Fruit fly (Drosophila melanogaster) whole organism, embryonic: ENCODE data around the gene Cpsf73.
A peak's percentile ranks its signal among the peaks of the same experiment; 100 is the strongest.

ENCODE experiments used
- CG10267 ChIP-seq: fragments of 200-800 bp; sonication (Bioruptor generic); optimal IDR thresholded peaks from 2 replicates; lab custom pipeline; 2018; ENCODE audit warnings: missing biosample characterization, mild to moderate bottlenecking, missing genetic modification characterization, moderate library complexity
- CG10565 ChIP-seq: fragments of 200-800 bp; sonication (Bioruptor generic); optimal IDR thresholded peaks from 3 replicates; lab custom pipeline; 2016; ENCODE audit warnings: missing biosample characterization, mild to moderate bottlenecking, missing genetic modification characterization
- CG10979 ChIP-seq: fragments of 200-800 bp; sonication (Bioruptor generic); optimal IDR thresholded peaks from 2 replicates; lab custom pipeline; 2018; ENCODE audit warnings: missing biosample characterization, mild to moderate bottlenecking, missing genetic modification characterization, moderate library complexity
- CG12219 ChIP-seq: fragments of 200-800 bp; sonication (Bioruptor generic); optimal IDR thresholded peaks from 3 replicates; lab custom pipeline; 2018; ENCODE audit warnings: missing biosample characterization, mild to moderate bottlenecking, missing genetic modification characterization
- CG13123 ChIP-seq: fragments of 200-800 bp; sonication (Bioruptor generic); optimal IDR thresholded peaks from 2 replicates; lab custom pipeline; 2016; ENCODE audit warnings: missing biosample characterization, missing genetic modification characterization
- CG14050 ChIP-seq: fragments of 200-800 bp; sonication (Bioruptor generic); IDR thresholded peaks from 3 replicates; pipeline ENCODE4 v1.3.6; 2022; ENCODE audit warnings: missing biosample characterization, missing genetic modification characterization
- CG17912 ChIP-seq: fragments of 200-800 bp; sonication (Bioruptor generic); optimal IDR thresholded peaks from 2 replicates; lab custom pipeline; 2018; ENCODE audit warnings: missing biosample characterization, mild to moderate bottlenecking, missing genetic modification characterization
- CG2875 ChIP-seq: fragments of 200-800 bp; sonication (Bioruptor generic); optimal IDR thresholded peaks from 2 replicates; lab custom pipeline; 2017; ENCODE audit warnings: missing biosample characterization, mild to moderate bottlenecking, missing genetic modification characterization, missing genetic modification reagents
- CG30020 ChIP-seq: fragments of 200-800 bp; optimal IDR thresholded peaks from 2 replicates; lab custom pipeline; 2019; ENCODE audit warnings: missing biosample characterization, mild to moderate bottlenecking, missing genetic modification characterization, moderate library complexity
- CG31224 ChIP-seq: fragments of 200-800 bp; sonication (Bioruptor generic); IDR thresholded peaks from 2 replicates; pipeline ENCODE4 v1.3.6; 2022; ENCODE audit warnings: missing biosample characterization, missing genetic modification characterization
- CG43689 ChIP-seq: fragments of 200-800 bp; sonication (Bioruptor generic); IDR thresholded peaks from 2 replicates; pipeline ENCODE4 v1.3.6; 2022; ENCODE audit warnings: missing biosample characterization, missing genetic modification characterization
- CG4820 ChIP-seq: fragments of 200-800 bp; sonication (Bioruptor generic); optimal IDR thresholded peaks from 3 replicates; lab custom pipeline; 2016; ENCODE audit warnings: missing biosample characterization, missing genetic modification characterization
- CG6813 ChIP-seq: fragments of 200-800 bp; sonication (Bioruptor generic); optimal IDR thresholded peaks from 2 replicates; lab custom pipeline; 2017; ENCODE audit warnings: missing biosample characterization, missing genetic modification characterization, mild to moderate bottlenecking, moderate library complexity, missing genetic modification reagents
- CG7786 ChIP-seq: fragments of 200-800 bp; sonication (Bioruptor generic); optimal IDR thresholded peaks from 2 replicates; lab custom pipeline; 2016; ENCODE audit warnings: missing biosample characterization, missing genetic modification characterization
- CG8478 ChIP-seq: fragments of >200 bp; optimal IDR thresholded peaks from 2 replicates; lab custom pipeline; 2018
- CG9215 ChIP-seq: fragments of 200-800 bp; sonication (Bioruptor generic); IDR thresholded peaks from 2 replicates; pipeline ENCODE4 v1.3.6; 2022; ENCODE audit warnings: missing biosample characterization, missing genetic modification characterization
- CG9727 ChIP-seq: fragments of 200-800 bp; sonication (Bioruptor generic); optimal IDR thresholded peaks from 3 replicates; lab custom pipeline; 2017; ENCODE audit warnings: missing biosample characterization, mild to moderate bottlenecking, missing genetic modification characterization
- Doc3 ChIP-seq: fragments of 200-800 bp; sonication (Bioruptor generic); IDR thresholded peaks from 3 replicates; pipeline ENCODE4 v1.3.6; 2022; ENCODE audit warnings: missing biosample characterization, missing genetic modification characterization; ENCODE audit not compliant: partially characterized antibody
- Dp ChIP-seq: fragments of 200-800 bp; sonication (Bioruptor generic); optimal IDR thresholded peaks from 2 replicates; lab custom pipeline; 2018; ENCODE audit warnings: missing biosample characterization, mild to moderate bottlenecking, missing genetic modification characterization, moderate library complexity
- E2f2 ChIP-seq: fragments of 200-800 bp; sonication (Bioruptor generic); IDR thresholded peaks from 2 replicates; pipeline ENCODE4 v1.3.6; 2022; ENCODE audit warnings: missing biosample characterization, missing genetic modification characterization
- Gug ChIP-seq: fragments of 200-800 bp; sonication (Bioruptor generic); IDR thresholded peaks from 4 replicates; pipeline ENCODE4 v1.3.6; 2022; ENCODE audit warnings: missing biosample characterization, missing genetic modification characterization
- MTF-1 ChIP-seq: fragments of 200-800 bp; sonication (Bioruptor generic); optimal IDR thresholded peaks from 2 replicates; lab custom pipeline; 2018; ENCODE audit warnings: missing biosample characterization, mild to moderate bottlenecking, missing genetic modification characterization, borderline replicate concordance
- Med ChIP-seq: fragments of 200-800 bp; sonication (Bioruptor generic); peaks from one replicate; lab custom pipeline; 2016; ENCODE audit warnings: missing biosample characterization, missing genetic modification characterization, mild to moderate bottlenecking, inconsistent platforms, moderate library complexity
- Nf-YB ChIP-seq: fragments of 200-800 bp; sonication (Bioruptor generic); optimal IDR thresholded peaks from 3 replicates; lab custom pipeline; 2019; ENCODE audit warnings: missing biosample characterization, mild to moderate bottlenecking, missing genetic modification characterization, moderate library complexity
- NfI ChIP-seq: fragments of 200-800 bp; sonication (Bioruptor generic); optimal IDR thresholded peaks from 3 replicates; lab custom pipeline; 2018; ENCODE audit warnings: missing biosample characterization, mild to moderate bottlenecking, missing genetic modification characterization, moderate library complexity
- Rfx ChIP-seq: fragments of 200-800 bp; sonication (Bioruptor generic); IDR thresholded peaks from 2 replicates; pipeline ENCODE4 v1.3.6; 2022; ENCODE audit warnings: missing biosample characterization, missing genetic modification characterization
- Sry-β ChIP-seq: fragments of 200-800 bp; sonication (Bioruptor generic); optimal IDR thresholded peaks from 2 replicates; lab custom pipeline; 2018; ENCODE audit warnings: missing biosample characterization, mild to moderate bottlenecking, missing genetic modification characterization, moderate library complexity
- ash1 ChIP-seq: fragments of 200-800 bp; sonication (Bioruptor generic); optimal IDR thresholded peaks from 2 replicates; lab custom pipeline; 2018; ENCODE audit warnings: missing biosample characterization, mild to moderate bottlenecking, missing genetic modification characterization
- bbx ChIP-seq: fragments of 200-800 bp; sonication (Bioruptor generic); IDR thresholded peaks from 2 replicates; pipeline ENCODE4 v1.3.6; 2022; ENCODE audit warnings: missing biosample characterization, missing genetic modification characterization; ENCODE audit not compliant: partially characterized antibody
- bowl ChIP-seq: fragments of 200-800 bp; sonication (Bioruptor generic); IDR thresholded peaks from 2 replicates; pipeline ENCODE4 v1.3.6; 2022; ENCODE audit warnings: missing biosample characterization, missing genetic modification characterization
- chinmo ChIP-seq: fragments of 200-800 bp; sonication (Bioruptor generic); IDR thresholded peaks from 4 replicates; pipeline ENCODE4 v1.3.6; 2022; ENCODE audit warnings: missing biosample characterization, missing genetic modification characterization; ENCODE audit not compliant: partially characterized antibody
- dmrt99B ChIP-seq: fragments of 200-800 bp; sonication (Bioruptor generic); optimal IDR thresholded peaks from 2 replicates; lab custom pipeline; 2018; ENCODE audit warnings: missing biosample characterization, mild to moderate bottlenecking, missing genetic modification characterization, moderate library complexity
- eve ChIP-seq, 2 experiments: fragments of >200 bp; optimal IDR thresholded peaks; 2 replicates each; lab custom pipeline; 2017; ENCODE audit warnings: missing biosample characterization in 2 of 2, missing genetic modification characterization in 2 of 2
- ewg ChIP-seq: fragments of 200-800 bp; sonication (Bioruptor generic); optimal IDR thresholded peaks from 3 replicates; lab custom pipeline; 2017; ENCODE audit warnings: mild to moderate bottlenecking, missing biosample characterization, missing genetic modification reagents, missing genetic modification characterization
- eyg ChIP-seq: fragments of 200-800 bp; sonication (Bioruptor generic); optimal IDR thresholded peaks from 3 replicates; lab custom pipeline; 2016; ENCODE audit warnings: missing biosample characterization, missing genetic modification characterization
- h ChIP-seq: fragments of >200 bp; optimal IDR thresholded peaks from 2 replicates; lab custom pipeline; 2017
- pfk ChIP-seq: fragments of 200-800 bp; sonication (Bioruptor generic); optimal IDR thresholded peaks from 2 replicates; lab custom pipeline; 2018; ENCODE audit warnings: missing biosample characterization, mild to moderate bottlenecking, missing genetic modification characterization, moderate library complexity
- pnt ChIP-seq: fragments of 200-800 bp; sonication (Bioruptor generic); optimal IDR thresholded peaks from 3 replicates; lab custom pipeline; 2016; ENCODE audit warnings: missing biosample characterization, missing genetic modification characterization
- ranshi ChIP-seq: fragments of 200-800 bp; sonication (Bioruptor generic); IDR thresholded peaks from 2 replicates; pipeline ENCODE4 v1.3.6; 2022; ENCODE audit warnings: missing biosample characterization, missing genetic modification characterization
- shn ChIP-seq: fragments of 200-800 bp; sonication (Bioruptor generic); optimal IDR thresholded peaks from 3 replicates; lab custom pipeline; 2016; ENCODE audit warnings: missing biosample characterization, missing genetic modification characterization
- sima ChIP-seq: fragments of 200-800 bp; sonication (Bioruptor generic); optimal IDR thresholded peaks from 2 replicates; lab custom pipeline; 2016; ENCODE audit warnings: missing biosample characterization, missing genetic modification characterization
- vnd ChIP-seq: fragments of 200-800 bp; sonication (Bioruptor generic); IDR thresholded peaks from 3 replicates; pipeline ENCODE4 v1.3.6; 2022; ENCODE audit warnings: missing biosample characterization, missing genetic modification characterization; ENCODE audit not compliant: partially characterized antibody
- vvl ChIP-seq: fragments of 200-800 bp; sonication (Bioruptor generic); IDR thresholded peaks from 2 replicates; pipeline ENCODE4 v1.3.6; 2022; ENCODE audit warnings: missing biosample characterization, missing genetic modification characterization
- wek ChIP-seq: fragments of 200-800 bp; sonication (Bioruptor generic); optimal IDR thresholded peaks from 3 replicates; lab custom pipeline; 2018; ENCODE audit warnings: missing biosample characterization, mild to moderate bottlenecking, missing genetic modification characterization, moderate library complexity
- yki ChIP-seq: fragments of >200 bp; optimal IDR thresholded peaks from 3 replicates; lab custom pipeline; 2018
- zf30C ChIP-seq: fragments of 200-800 bp; sonication (Bioruptor generic); optimal IDR thresholded peaks from 3 replicates; lab custom pipeline; 2018; ENCODE audit warnings: missing biosample characterization, mild to moderate bottlenecking, missing genetic modification characterization

Cpsf73 gene

DNA sequence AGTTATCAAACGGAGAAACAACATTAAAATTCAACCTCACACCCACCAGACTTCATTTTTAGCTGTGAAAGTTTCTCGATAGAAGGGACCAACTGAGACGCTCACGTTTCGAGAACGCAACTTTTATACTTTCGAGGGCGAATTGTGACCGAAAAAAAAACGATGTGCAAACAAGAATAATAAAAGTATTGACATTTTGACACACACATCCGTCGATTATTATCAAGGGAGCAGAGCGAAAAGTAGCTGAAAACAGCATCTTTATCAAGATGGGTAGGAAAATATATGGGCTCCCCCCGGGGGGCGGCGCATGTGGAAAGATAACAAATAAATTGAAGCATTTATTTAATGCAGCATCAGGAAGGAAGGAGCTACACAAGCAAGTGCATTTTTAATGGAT is 30.3 kb upstream of the Cpsf73 start, which contains the start of gene CG14300 (continued):
- no peak for TF ChIP-seq Rfx (GFP tag; lab: Robert Waterston, UW)
- no peak for TF ChIP-seq CG7786 (GFP tag; lab: Kevin White, UChicago)
- TF ChIP-seq zf30C = no peak
- TF ChIP-seq CG10979 (tag; lab: Kevin White, UChicago) = no peak
- TF ChIP-seq CG9727 = no peak

DNA sequence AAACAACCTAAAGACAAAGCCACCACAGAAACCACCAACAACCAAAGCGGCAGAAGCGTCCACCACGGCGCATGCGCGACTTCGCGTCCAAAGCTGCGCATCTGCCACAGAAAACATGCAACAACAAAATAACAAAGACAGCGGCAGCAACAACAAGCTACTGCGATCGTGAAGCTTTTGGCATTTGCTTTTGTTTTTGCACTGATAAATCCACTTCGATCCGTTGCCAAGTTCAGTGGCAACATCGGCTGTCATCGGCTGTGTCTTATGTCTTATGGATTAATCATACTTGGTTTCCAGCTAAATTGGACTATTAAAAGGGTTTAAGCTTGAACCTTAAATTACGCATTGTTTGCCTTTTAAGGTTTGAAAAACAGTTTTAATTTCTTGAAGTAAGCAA is 29.3 kb upstream of the Cpsf73 start, which contains the start of gene Muc91C:
Muc91C (minus strand) TSS at position 101 of the 400 bp plus-strand sequence.
- TF ChIP-seq wek (GFP tag; lab: Kevin White, UChicago) (no peak), CG14050 (GFP tag; lab: Robert Waterston, UW) (no peak), NfI (no peak), CG10267 (tag; lab: Kevin White, UChicago) (no peak)

DNA sequence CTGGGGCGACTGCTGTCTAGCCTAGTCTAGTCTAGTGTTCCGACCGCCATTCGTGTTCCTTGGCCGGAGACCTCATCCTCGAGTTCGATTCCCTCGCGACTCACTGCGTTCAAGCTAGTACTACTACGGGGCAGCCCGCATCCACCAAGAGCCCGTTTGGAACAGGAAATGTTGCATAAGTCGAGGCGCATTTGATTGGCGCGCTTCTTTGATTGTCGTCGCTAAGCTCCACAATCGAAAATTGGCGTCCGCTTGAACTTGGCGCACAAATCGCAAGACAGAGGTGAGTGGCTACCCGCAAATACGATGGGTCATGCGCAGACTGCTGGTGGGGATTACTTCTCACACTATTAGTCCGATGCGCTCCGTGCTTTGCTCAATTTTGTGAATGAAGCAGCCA is 17.7 kb upstream of the Cpsf73 start:
- no peak for TF ChIP-seq MTF-1 (GFP tag; lab: Kevin White, UChicago)
- TF ChIP-seq CG13123 (GFP tag; lab: Kevin White, UChicago) = no peak
- TF ChIP-seq yki = no peak
- no peak for TF ChIP-seq CG14050 (GFP tag; lab: Robert Waterston, UW)
- TF ChIP-seq CG12219 (GFP tag; lab: Kevin White, UChicago) = no peak
- TF ChIP-seq ewg (GFP tag; lab: Kevin White, UChicago) = peak; percentile 26
- TF ChIP-seq ash1 (GFP tag; lab: Kevin White, UChicago) = no peak
- TF ChIP-seq CG4820 (GFP tag; lab: Kevin White, UChicago) = no peak
- TF ChIP-seq CG10565 (GFP tag; lab: Kevin White, UChicago) = no peak
- peak; percentile 73 for TF ChIP-seq Med (GFP tag; lab: Kevin White, UChicago)
- TF ChIP-seq CG9215 (GFP tag; lab: Robert Waterston, UW) = no peak
- TF ChIP-seq CG43689 = no peak
- 0 out of 2 replicates have a peak, but pooled peaks have one; percentile 14 for TF ChIP-seq CG31224 (GFP tag; lab: Robert Waterston, UW)
- no peak for TF ChIP-seq Sry-β
- TF ChIP-seq CG30020 (tag; lab: Kevin White, UChicago) = no peak
- no peak for TF ChIP-seq vnd (GFP tag; lab: Robert Waterston, UW)
- TF ChIP-seq sima (GFP tag; lab: Kevin White, UChicago) = no peak
- TF ChIP-seq Doc3 (GFP tag; lab: Robert Waterston, UW) = no peak
- TF ChIP-seq CG6813 (GFP tag; lab: Kevin White, UChicago) = no peak
- TF ChIP-seq eve (GFP tag; optimal IDR thresholded peaks at IDR 0.05; lab: Kevin White, UChicago) = no peak
- no peak for TF ChIP-seq vvl
- TF ChIP-seq shn (GFP tag; lab: Kevin White, UChicago) = no peak
- 0 out of 4 replicates have a peak, but pooled peaks have one; percentile 38 for TF ChIP-seq chinmo (GFP tag; lab: Robert Waterston, UW)
- no peak for TF ChIP-seq Nf-YB (GFP tag; lab: Kevin White, UChicago)
- peak; percentile 2 for TF ChIP-seq Dp (GFP tag; lab: Kevin White, UChicago)
- TF ChIP-seq eyg (GFP tag; lab: Kevin White, UChicago) = no peak
- no peak for TF ChIP-seq h (lab: Kevin White, UChicago)
- peak; percentile 51 for TF ChIP-seq E2f2 (GFP tag; lab: Robert Waterston, UW)
- TF ChIP-seq bowl (GFP tag; lab: Robert Waterston, UW) = no peak
- TF ChIP-seq ranshi (GFP tag; lab: Robert Waterston, UW) = no peak
- TF ChIP-seq Gug (GFP tag; lab: Robert Waterston, UW) = no peak
- no peak for TF ChIP-seq bbx
- no peak for TF ChIP-seq CG2875 (GFP tag; lab: Kevin White, UChicago)
- TF ChIP-seq CG8478 (lab: Kevin White, UChicago) = peak; percentile 12
- no peak for TF ChIP-seq dmrt99B
- TF ChIP-seq CG17912 (GFP tag; lab: Kevin White, UChicago) = no peak
- no peak for TF ChIP-seq pnt (GFP tag; lab: Kevin White, UChicago)
- no peak for TF ChIP-seq pfk (GFP tag; lab: Kevin White, UChicago)
